Fruit fly (Drosophila melanogaster): ENCODE data around the gene Abca3.

Gene Abca3

DNA sequence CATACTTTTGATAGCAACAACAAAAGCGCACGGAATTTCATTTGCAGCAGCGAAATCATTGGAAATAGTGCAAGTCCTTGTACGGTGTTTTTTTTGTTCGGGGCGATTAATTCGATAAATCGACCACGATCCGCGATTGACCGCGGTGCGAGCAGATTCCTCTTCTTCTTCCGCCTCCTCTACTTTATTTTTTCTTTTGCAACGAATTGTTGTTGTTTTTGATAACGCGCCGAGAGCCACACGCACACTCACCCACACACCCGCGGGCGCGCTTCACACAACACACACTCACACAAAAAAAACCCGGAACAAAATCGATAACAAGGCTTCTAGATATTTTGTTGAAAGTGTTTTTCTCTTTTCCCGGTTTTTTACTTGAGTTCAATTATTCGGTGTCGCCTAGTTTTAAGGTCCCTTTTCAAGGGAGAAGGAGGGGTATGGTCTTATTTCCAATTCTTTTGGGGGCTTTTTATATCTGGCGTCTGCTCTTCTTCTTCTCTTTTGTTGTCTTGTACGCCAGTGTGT is 16.8 kb upstream of the Abca3 start:
- TF ChIP-seq CG14711 (tag; optimal IDR thresholded peaks at IDR 0.05): no peak
- no peak for TF ChIP-seq cnc (optimal IDR thresholded peaks at IDR 0.05)
- TF ChIP-seq kay (GFP tag; ENCODE audit: borderline replicate concordance): no peak
- TF ChIP-seq Hr96 (GFP tag; optimal IDR thresholded peaks at IDR 0.05): no peak
- TF ChIP-seq CG12768 (GFP tag; optimal IDR thresholded peaks at IDR 0.05): no peak

DNA sequence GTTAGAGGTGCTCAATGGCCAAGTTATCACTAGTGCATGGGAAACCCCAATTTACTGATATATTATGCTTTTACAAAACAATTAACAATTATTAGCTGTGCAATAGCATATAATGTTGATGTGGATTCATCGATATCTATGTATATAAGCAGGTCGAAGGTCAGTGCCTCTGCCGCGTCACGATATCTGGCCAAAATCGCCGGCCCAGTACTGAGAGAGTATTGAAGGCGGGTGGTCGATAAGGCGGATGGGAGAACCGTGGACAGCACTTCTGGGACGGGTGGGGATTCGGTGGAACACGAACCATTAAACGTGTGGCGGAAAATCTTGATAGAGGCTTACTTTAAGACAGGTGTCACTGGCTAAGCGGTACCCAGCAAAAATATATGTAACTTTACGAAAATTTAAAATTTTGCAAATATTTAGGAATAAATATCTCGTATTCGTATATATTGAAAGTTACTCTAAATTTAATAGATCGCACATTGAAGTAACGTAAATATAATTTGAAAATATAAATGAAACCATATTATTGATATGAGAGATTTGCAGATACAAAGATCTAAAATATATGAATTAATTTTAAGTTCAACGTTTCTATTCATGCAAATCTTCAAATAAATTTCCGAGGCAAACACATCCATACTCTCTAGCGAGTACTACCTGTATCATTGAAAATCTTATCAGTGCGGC is 16.0 kb upstream of the Abca3 start:
- TF ChIP-seq CG12768 (GFP tag; optimal IDR thresholded peaks at IDR 0.05): no peak
- no peak for TF ChIP-seq cnc (optimal IDR thresholded peaks at IDR 0.05)
- no peak for TF ChIP-seq kay (GFP tag; ENCODE audit: borderline replicate concordance)
- no peak for TF ChIP-seq ovo (GFP tag; optimal IDR thresholded peaks at IDR 0.05)
- TF ChIP-seq cic (GFP tag; optimal IDR thresholded peaks at IDR 0.05): no peak
- no peak for TF ChIP-seq CG33017 (tag; optimal IDR thresholded peaks at IDR 0.05)
- TF ChIP-seq Clk (GFP tag; optimal IDR thresholded peaks at IDR 0.05): peak; percentile 30
- TF ChIP-seq tj (GFP tag; optimal IDR thresholded peaks at IDR 0.05): no peak
- TF ChIP-seq bab1 (GFP tag; optimal IDR thresholded peaks at IDR 0.05): no peak
- no peak for TF ChIP-seq Hr96 (GFP tag; optimal IDR thresholded peaks at IDR 0.05)
- TF ChIP-seq toe (GFP tag; optimal IDR thresholded peaks at IDR 0.05): peak; percentile 48
- TF ChIP-seq CG7101 (tag; optimal IDR thresholded peaks at IDR 0.05): no peak
- TF ChIP-seq CG7045 (GFP tag; optimal IDR thresholded peaks at IDR 0.05): peak; percentile 33
- no peak for TF ChIP-seq Mnt (GFP tag; optimal IDR thresholded peaks at IDR 0.05)
- peak; percentile 64 for TF ChIP-seq CG14711 (tag; optimal IDR thresholded peaks at IDR 0.05)
- TF ChIP-seq Crg-1 (GFP tag; optimal IDR thresholded peaks at IDR 0.05): no peak
- no peak for TF ChIP-seq CG5204 (GFP tag; optimal IDR thresholded peaks at IDR 0.05)
- TF ChIP-seq CG1620 (GFP tag; optimal IDR thresholded peaks at IDR 0.05): no peak
- TF ChIP-seq pad (GFP tag; optimal IDR thresholded peaks at IDR 0.05): peak; percentile 62
- no peak for TF ChIP-seq CG11617 (GFP tag; optimal IDR thresholded peaks at IDR 0.05)

DNA sequence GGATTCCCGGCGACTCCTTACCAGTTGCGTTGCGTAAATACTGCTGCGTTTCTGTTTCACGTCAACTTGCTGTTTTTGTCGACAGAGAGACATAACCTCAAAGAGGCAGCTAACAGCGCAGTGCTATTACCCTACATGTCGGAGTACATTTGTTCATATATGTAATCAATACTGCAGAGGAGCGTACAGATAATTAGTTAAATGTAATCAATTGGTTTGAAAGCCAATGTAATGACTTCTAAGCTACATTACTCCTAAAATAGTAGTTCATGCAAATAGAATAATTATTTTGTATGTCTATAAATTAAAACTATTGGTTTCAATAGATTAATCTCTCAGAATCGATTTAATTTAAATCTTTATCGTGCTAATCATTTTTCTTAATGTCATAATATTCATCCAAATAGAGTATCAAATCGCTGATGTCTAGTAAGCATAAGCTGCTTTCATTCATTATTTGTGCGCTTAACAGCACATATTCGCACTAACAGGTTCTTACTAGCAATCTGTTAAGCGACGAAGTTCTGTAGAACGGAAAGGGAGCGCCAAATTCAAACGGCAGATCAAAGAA is 12.8 kb upstream of the Abca3 start, which contains the start of the genes SLIRP1 and anox:
Gene SLIRP1 (minus strand): TSS at position 95 of the 571 bp plus-strand sequence.
Gene anox (minus strand): TSS at position 95 of the 571 bp plus-strand sequence.
- TF ChIP-seq CG1620 (GFP tag; optimal IDR thresholded peaks at IDR 0.05) (peak; percentile 83), CG7045 (GFP tag; optimal IDR thresholded peaks at IDR 0.05) (peak; percentile 65), CG33017 (tag; optimal IDR thresholded peaks at IDR 0.05) (peak; percentile 67), CG12768 (GFP tag; optimal IDR thresholded peaks at IDR 0.05) (peak; percentile 76), bab1 (GFP tag; optimal IDR thresholded peaks at IDR 0.05) (peak; percentile 81), pad (GFP tag; optimal IDR thresholded peaks at IDR 0.05) (peak; percentile 75), cnc (optimal IDR thresholded peaks at IDR 0.05) (no peak), Crg-1 (GFP tag; optimal IDR thresholded peaks at IDR 0.05) (peak; percentile 84), Mnt (GFP tag; optimal IDR thresholded peaks at IDR 0.05) (peak; percentile 56), CG14711 (tag; optimal IDR thresholded peaks at IDR 0.05) (peak; percentile 82), cic (GFP tag; optimal IDR thresholded peaks at IDR 0.05) (peak; percentile 76), Hr96 (GFP tag; optimal IDR thresholded peaks at IDR 0.05) (no peak), ovo (GFP tag; optimal IDR thresholded peaks at IDR 0.05) (peak; percentile 55), Clk (GFP tag; optimal IDR thresholded peaks at IDR 0.05) (peak; percentile 16), tj (GFP tag; optimal IDR thresholded peaks at IDR 0.05) (peak; percentile 85), CG7101 (tag; optimal IDR thresholded peaks at IDR 0.05) (peak; percentile 89), kay (GFP tag; ENCODE audit: borderline replicate concordance) (no peak), toe (GFP tag; optimal IDR thresholded peaks at IDR 0.05) (peak; percentile 67), CG11617 (GFP tag; optimal IDR thresholded peaks at IDR 0.05) (peak; percentile 80), CG5204 (GFP tag; optimal IDR thresholded peaks at IDR 0.05) (peak; percentile 77)

DNA sequence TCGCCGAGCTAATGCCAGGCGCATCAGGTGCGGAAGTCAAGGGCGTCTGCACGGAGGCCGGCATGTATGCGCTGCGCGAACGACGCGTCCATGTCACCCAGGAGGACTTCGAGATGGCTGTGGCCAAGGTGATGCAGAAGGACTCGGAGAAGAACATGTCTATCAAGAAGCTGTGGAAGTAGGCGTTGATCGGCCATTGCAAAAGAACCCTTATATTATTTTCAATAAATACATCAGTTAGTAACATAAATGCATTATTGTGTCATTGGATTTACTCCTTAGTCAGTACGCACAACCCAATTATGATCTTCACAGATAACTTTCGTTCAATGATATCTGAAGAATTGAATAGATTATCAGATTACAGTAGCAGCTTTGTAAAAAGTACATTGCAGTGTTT is 11.0 kb upstream of the Abca3 start, which contains the start of gene CG1801:
Gene CG1801 (minus strand): TSS at position 101 of the 400 bp plus-strand sequence.
- TF ChIP-seq CG1620 (GFP tag; optimal IDR thresholded peaks at IDR 0.05) (no peak), cnc (optimal IDR thresholded peaks at IDR 0.05) (no peak)

DNA sequence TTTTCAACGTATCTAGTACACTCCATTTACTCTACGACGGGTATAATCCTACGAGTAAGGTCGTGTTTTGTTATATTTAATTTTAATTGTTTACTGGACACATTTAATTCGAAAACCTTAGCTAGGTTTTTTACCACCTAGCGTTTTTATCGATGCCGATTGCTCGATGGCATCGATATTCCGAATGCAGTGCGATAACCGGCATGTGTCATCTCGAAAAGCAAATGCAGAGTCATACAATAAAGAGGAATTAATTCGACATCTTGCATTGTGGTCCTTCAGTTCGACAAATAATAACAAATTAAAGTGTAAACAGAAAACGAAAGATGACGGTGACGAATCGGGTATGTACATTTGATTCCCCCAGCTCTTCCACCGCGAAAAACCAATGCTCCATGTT is 9.4 kb upstream of the Abca3 start, which contains the start of gene Rpt6:
Gene Rpt6 (plus strand): TSS at position 201 of the 400 bp plus-strand sequence.
- TF ChIP-seq CG11617 (GFP tag; optimal IDR thresholded peaks at IDR 0.05) (no peak), Mnt (GFP tag; optimal IDR thresholded peaks at IDR 0.05) (peak; percentile 22), CG7101 (tag; optimal IDR thresholded peaks at IDR 0.05) (no peak), CG14711 (tag; optimal IDR thresholded peaks at IDR 0.05) (no peak), ovo (GFP tag; optimal IDR thresholded peaks at IDR 0.05) (no peak), CG12768 (GFP tag; optimal IDR thresholded peaks at IDR 0.05) (no peak), toe (GFP tag; optimal IDR thresholded peaks at IDR 0.05) (no peak), tj (GFP tag; optimal IDR thresholded peaks at IDR 0.05) (peak; percentile 53), CG5204 (GFP tag; optimal IDR thresholded peaks at IDR 0.05) (no peak), bab1 (GFP tag; optimal IDR thresholded peaks at IDR 0.05) (peak; percentile 42), cic (GFP tag; optimal IDR thresholded peaks at IDR 0.05) (no peak), CG33017 (tag; optimal IDR thresholded peaks at IDR 0.05) (no peak), Crg-1 (GFP tag; optimal IDR thresholded peaks at IDR 0.05) (no peak), kay (GFP tag; ENCODE audit: borderline replicate concordance) (no peak), CG1620 (GFP tag; optimal IDR thresholded peaks at IDR 0.05) (peak; percentile 6), CG7045 (GFP tag; optimal IDR thresholded peaks at IDR 0.05) (no peak), pad (GFP tag; optimal IDR thresholded peaks at IDR 0.05) (no peak), Hr96 (GFP tag; optimal IDR thresholded peaks at IDR 0.05) (no peak), Clk (GFP tag; optimal IDR thresholded peaks at IDR 0.05) (no peak), cnc (optimal IDR thresholded peaks at IDR 0.05) (peak; percentile 50 to 83)
